Fruit fly (Drosophila melanogaster): ENCODE data around the gene CG15728.

CG15728 gene

DNA sequence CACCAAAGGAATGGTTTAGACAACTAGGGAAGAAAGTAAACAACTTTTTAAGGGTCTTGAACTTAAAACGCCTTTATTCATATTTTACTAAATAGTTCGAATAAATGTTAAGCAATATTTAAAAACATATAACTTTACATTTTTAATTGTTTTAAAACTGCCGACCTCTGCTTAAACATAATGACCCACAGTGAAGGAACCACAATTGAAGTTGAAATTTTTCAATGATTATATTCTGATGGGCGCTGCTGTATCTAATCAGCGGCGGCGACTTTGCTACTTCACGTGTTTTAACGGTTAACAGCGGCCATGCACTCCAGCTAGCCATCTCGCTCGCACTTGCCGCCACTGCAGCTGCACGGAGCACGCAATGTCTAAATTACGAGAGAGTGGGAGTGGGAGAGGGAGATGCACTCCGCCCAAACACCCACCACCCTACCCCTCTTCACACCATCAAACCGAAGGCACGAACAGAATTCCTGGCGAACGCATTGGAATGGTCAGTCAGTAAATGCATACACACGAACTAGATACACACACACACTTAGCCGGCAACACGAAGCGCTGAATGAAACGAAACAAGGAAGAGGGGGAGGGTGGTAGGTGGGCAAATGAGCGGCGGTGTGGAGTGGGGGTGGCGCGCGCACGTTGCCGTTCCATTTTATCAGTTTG lies 45.3 kb upstream of the CG15728 start:
- TF ChIP-seq dmrt93B (GFP tag; optimal IDR thresholded peaks at IDR 0.05): peak; percentile 29
- TF ChIP-seq rgr (GFP tag; optimal IDR thresholded peaks at IDR 0.05): peak; percentile 7
- TF ChIP-seq jim (GFP tag; optimal IDR thresholded peaks at IDR 0.05): no peak
- peak; percentile 48 for TF ChIP-seq fru (GFP tag; optimal IDR thresholded peaks at IDR 0.05)
- no peak for TF ChIP-seq Mio (GFP tag; optimal IDR thresholded peaks at IDR 0.05)
- TF ChIP-seq woc (GFP tag; optimal IDR thresholded peaks at IDR 0.05): no peak
- TF ChIP-seq sv (GFP tag; optimal IDR thresholded peaks at IDR 0.05): no peak
- TF ChIP-seq Hr83 (GFP tag; optimal IDR thresholded peaks at IDR 0.05; ENCODE audit: poor library complexity, severe bottlenecking): peak; percentile 9
- no peak for TF ChIP-seq lola (GFP tag; optimal IDR thresholded peaks at IDR 0.05)
- TF ChIP-seq sage (GFP tag; optimal IDR thresholded peaks at IDR 0.05): no peak
- peak; percentile 41 for TF ChIP-seq Dif (GFP tag; optimal IDR thresholded peaks at IDR 0.05; ENCODE audit: partially characterized antibody)
- TF ChIP-seq Sp1 (GFP tag; optimal IDR thresholded peaks at IDR 0.05): peak; percentile 53
- TF ChIP-seq Abd-B (GFP tag; optimal IDR thresholded peaks at IDR 0.05): no peak
- TF ChIP-seq Hnf4 (GFP tag; optimal IDR thresholded peaks at IDR 0.05): peak; percentile 28
- TF ChIP-seq Myc (optimal IDR thresholded peaks at IDR 0.05): no peak
- no peak for TF ChIP-seq pan (optimal IDR thresholded peaks at IDR 0.05)
- no peak for TF ChIP-seq Jra (GFP tag; optimal IDR thresholded peaks at IDR 0.05)
- TF ChIP-seq brk (GFP tag; optimal IDR thresholded peaks at IDR 0.05): no peak
- TF ChIP-seq Dfd (GFP tag; optimal IDR thresholded peaks at IDR 0.05): no peak
- TF ChIP-seq Vsx2 (GFP tag; optimal IDR thresholded peaks at IDR 0.05; ENCODE audit: partially characterized antibody): no peak
- no peak for TF ChIP-seq N (GFP tag; optimal IDR thresholded peaks at IDR 0.05)
- TF ChIP-seq CrebA (GFP tag; optimal IDR thresholded peaks at IDR 0.05; ENCODE audit: borderline replicate concordance): no peak
- TF ChIP-seq psq (GFP tag; optimal IDR thresholded peaks at IDR 0.05): peak; percentile 55
- TF ChIP-seq ey (GFP tag; optimal IDR thresholded peaks at IDR 0.05): peak; percentile 44
- TF ChIP-seq foxo (GFP tag; optimal IDR thresholded peaks at IDR 0.05): peak in 1 of 2 experiments; percentile 58
- peak; percentile 47 for TF ChIP-seq br (GFP tag; optimal IDR thresholded peaks at IDR 0.05)
- TF ChIP-seq usp (GFP tag; optimal IDR thresholded peaks at IDR 0.05): no peak
- TF ChIP-seq HLH106 (tag; optimal IDR thresholded peaks at IDR 0.05): peak; percentile 54
- TF ChIP-seq CG32264 (GFP tag; optimal IDR thresholded peaks at IDR 0.05): no peak
- no peak for TF ChIP-seq dl (GFP tag; optimal IDR thresholded peaks at IDR 0.05; ENCODE audit: insufficient read depth in 1 of 2, partially characterized antibody in 2 of 2)
- no peak for TF ChIP-seq Rel (GFP tag; optimal IDR thresholded peaks at IDR 0.05)
- no peak for TF ChIP-seq Rel (tag; optimal IDR thresholded peaks at IDR 0.05)
- no peak for TF ChIP-seq dsf (GFP tag; optimal IDR thresholded peaks at IDR 0.05; ENCODE audit: borderline replicate concordance)
- no peak for TF ChIP-seq OdsH (GFP tag; optimal IDR thresholded peaks at IDR 0.05)
- TF ChIP-seq h (GFP tag; optimal IDR thresholded peaks at IDR 0.05): peak; percentile 34
- no peak for TF ChIP-seq tai (GFP tag; optimal IDR thresholded peaks at IDR 0.05)
- TF ChIP-seq Hr78 (GFP tag; optimal IDR thresholded peaks at IDR 0.05): no peak
- no peak for TF ChIP-seq GATAd (GFP tag; optimal IDR thresholded peaks at IDR 0.05)

DNA sequence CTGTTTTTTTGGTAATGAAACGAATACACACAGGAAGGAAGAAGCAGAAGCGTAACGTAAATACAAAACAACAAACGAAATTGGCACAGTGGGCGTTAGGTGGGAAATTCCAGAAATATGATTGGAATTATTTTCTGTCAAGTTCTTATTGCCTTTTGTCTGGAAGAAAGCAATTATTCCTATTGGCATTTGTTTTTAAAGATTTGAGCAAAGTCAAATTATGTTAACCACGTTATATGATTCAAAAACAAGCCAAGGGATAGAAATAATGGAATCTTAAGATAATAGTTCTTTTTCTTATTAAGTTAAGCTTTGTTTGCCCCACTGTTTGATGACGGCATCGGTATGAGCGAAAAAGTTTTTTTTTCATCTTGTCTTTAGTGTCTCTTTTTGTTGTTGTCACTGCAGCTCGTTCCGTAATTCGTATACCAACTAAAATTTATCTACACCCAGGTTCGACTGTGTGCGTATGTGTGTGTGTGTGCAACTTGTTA lies 44.5 kb upstream of the CG15728 start:
- TF ChIP-seq Vsx2 (GFP tag; optimal IDR thresholded peaks at IDR 0.05; ENCODE audit: partially characterized antibody) (no peak), Hr83 (GFP tag; optimal IDR thresholded peaks at IDR 0.05; ENCODE audit: poor library complexity, severe bottlenecking) (no peak), woc (GFP tag; optimal IDR thresholded peaks at IDR 0.05) (peak; percentile 96), Abd-B (GFP tag; optimal IDR thresholded peaks at IDR 0.05) (no peak), lola (GFP tag; optimal IDR thresholded peaks at IDR 0.05) (no peak), N (GFP tag; optimal IDR thresholded peaks at IDR 0.05) (no peak), foxo (GFP tag; optimal IDR thresholded peaks at IDR 0.05) (peak; percentile 80 to 98), jim (GFP tag; optimal IDR thresholded peaks at IDR 0.05) (peak; percentile 57), CrebA (GFP tag; optimal IDR thresholded peaks at IDR 0.05; ENCODE audit: borderline replicate concordance) (peak; percentile 77), dl (GFP tag; optimal IDR thresholded peaks at IDR 0.05; ENCODE audit: insufficient read depth in 1 of 2, partially characterized antibody in 2 of 2) (no peak), fru (GFP tag; optimal IDR thresholded peaks at IDR 0.05) (peak; percentile 98), dmrt93B (GFP tag; optimal IDR thresholded peaks at IDR 0.05) (peak; percentile 96), br (GFP tag; optimal IDR thresholded peaks at IDR 0.05) (peak; percentile 97), Dfd (GFP tag; optimal IDR thresholded peaks at IDR 0.05) (peak; percentile 78), CG9705 (GFP tag; optimal IDR thresholded peaks at IDR 0.05) (peak; percentile 97), Rel (GFP tag; optimal IDR thresholded peaks at IDR 0.05) (peak; percentile 85), Rel (tag; optimal IDR thresholded peaks at IDR 0.05) (peak; percentile 84), Jra (GFP tag; optimal IDR thresholded peaks at IDR 0.05) (peak; percentile 83), HLH106 (tag; optimal IDR thresholded peaks at IDR 0.05) (peak; percentile 99), h (GFP tag; optimal IDR thresholded peaks at IDR 0.05) (peak; percentile 98), Hr78 (GFP tag; optimal IDR thresholded peaks at IDR 0.05) (no peak), Dif (GFP tag; optimal IDR thresholded peaks at IDR 0.05; ENCODE audit: partially characterized antibody) (no peak), CG32264 (GFP tag; optimal IDR thresholded peaks at IDR 0.05) (peak; percentile 92), Hnf4 (GFP tag; optimal IDR thresholded peaks at IDR 0.05) (peak; percentile 94), sv (GFP tag; optimal IDR thresholded peaks at IDR 0.05) (peak; percentile 97), Myc (optimal IDR thresholded peaks at IDR 0.05) (no peak), psq (GFP tag; optimal IDR thresholded peaks at IDR 0.05) (peak; percentile 73), rgr (GFP tag; optimal IDR thresholded peaks at IDR 0.05) (peak; percentile 96), ey (GFP tag; optimal IDR thresholded peaks at IDR 0.05) (peak; percentile 97), pan (optimal IDR thresholded peaks at IDR 0.05) (no peak), tai (GFP tag; optimal IDR thresholded peaks at IDR 0.05) (peak; percentile 87), Mio (GFP tag; optimal IDR thresholded peaks at IDR 0.05) (peak; percentile 78), usp (GFP tag; optimal IDR thresholded peaks at IDR 0.05) (no peak), Sp1 (GFP tag; optimal IDR thresholded peaks at IDR 0.05) (peak; percentile 98), OdsH (GFP tag; optimal IDR thresholded peaks at IDR 0.05) (peak; percentile 95), GATAd (GFP tag; optimal IDR thresholded peaks at IDR 0.05) (peak; percentile 80), sage (GFP tag; optimal IDR thresholded peaks at IDR 0.05) (peak; percentile 91), brk (GFP tag; optimal IDR thresholded peaks at IDR 0.05) (peak; percentile 81), dsf (GFP tag; optimal IDR thresholded peaks at IDR 0.05; ENCODE audit: borderline replicate concordance) (peak; percentile 82)
